Worm (Caenorhabditis elegans) whole organism, young adult: ENCODE measurements around the gene slc-46A.
A peak's percentile ranks its signal among the peaks of the same experiment; 100 is the strongest.

Source experiments
- B0261.1 ChIP-seq: sonication (generic microtip); optimal IDR thresholded peaks from 2 replicates; lab custom pipeline; 2016; ENCODE audit warnings: mild to moderate bottlenecking, missing genetic modification characterization, moderate library complexity, missing compliant biosample characterization
- B0336.3 ChIP-seq: fragments of 200-800 bp; sonication (Bioruptor generic); IDR thresholded peaks from 2 replicates; pipeline ENCODE4 v1.3.6; 2022; ENCODE audit warnings: missing genetic modification characterization, missing compliant biosample characterization
- F10E7.11 ChIP-seq: sonication (generic microtip); optimal IDR thresholded peaks from 2 replicates; lab custom pipeline; 2017; ENCODE audit warnings: mild to moderate bottlenecking, missing genetic modification characterization, moderate library complexity, missing compliant biosample characterization
- F22D6.2 ChIP-seq: sonication (generic microtip); optimal IDR thresholded peaks from 2 replicates; lab custom pipeline; 2016; ENCODE audit warnings: mild to moderate bottlenecking, missing genetic modification characterization, missing compliant biosample characterization
- F23B12.7 ChIP-seq: sonication (generic microtip); optimal IDR thresholded peaks from 2 replicates; lab custom pipeline; 2017; ENCODE audit warnings: missing genetic modification characterization, mild to moderate bottlenecking, missing compliant biosample characterization, antibody characterized with exemption, moderate library complexity; ENCODE audit not compliant: insufficient read depth
- F33H1.4 ChIP-seq: fragments of 200-800 bp; sonication (Bioruptor generic); IDR thresholded peaks from 2 replicates; pipeline ENCODE4 v1.3.6; 2022; ENCODE audit warnings: missing genetic modification reagents, missing genetic modification characterization, missing compliant biosample characterization
- K12H6.12 ChIP-seq: fragments of 200-800 bp; sonication (Bioruptor generic); optimal IDR thresholded peaks from 2 replicates; lab custom pipeline; 2018; ENCODE audit warnings: mild to moderate bottlenecking, missing genetic modification characterization, missing compliant biosample characterization
- Y56A3A.18 ChIP-seq: fragments of 200-800 bp; sonication (Bioruptor generic); IDR thresholded peaks from 2 replicates; pipeline ENCODE4 v1.3.6; 2022; ENCODE audit warnings: missing genetic modification reagents, missing genetic modification characterization, missing compliant biosample characterization
- ZK185.1 ChIP-seq: sonication (generic microtip); optimal IDR thresholded peaks from 2 replicates; lab custom pipeline; 2016; ENCODE audit warnings: mild to moderate bottlenecking, missing genetic modification characterization, missing compliant biosample characterization; ENCODE audit not compliant: poor library complexity, severe bottlenecking
- akir-1 ChIP-seq: fragments of 200-800 bp; sonication (Bioruptor generic); optimal IDR thresholded peaks from 2 replicates; lab custom pipeline; 2018; ENCODE audit warnings: mild to moderate bottlenecking, missing genetic modification characterization, moderate library complexity, missing compliant biosample characterization
- ama-1 ChIP-seq, 3 experiments: fragments of 150-350 bp in 1 of 3; sonication (generic microtip) in 2 of 3; optimal IDR thresholded peaks; 2 replicates each; lab custom pipeline; 2014 to 2018; ENCODE audit warnings: missing biosample characterization in 2 of 3, missing genetic modification characterization in 2 of 3, missing genetic modification reagents in 2 of 3
- atf-7 ChIP-seq: sonication (generic microtip); optimal IDR thresholded peaks from 2 replicates; lab custom pipeline; 2017; ENCODE audit warnings: mild to moderate bottlenecking, missing genetic modification characterization, missing compliant biosample characterization
- ceh-27 ChIP-seq: fragments of 200-800 bp; sonication (Bioruptor generic); optimal IDR thresholded peaks from 2 replicates; lab custom pipeline; 2018; ENCODE audit warnings: mild to moderate bottlenecking, missing genetic modification characterization, moderate library complexity, missing compliant biosample characterization
- ceh-40 ChIP-seq: fragments of 200-800 bp; sonication (Bioruptor generic); IDR thresholded peaks from 2 replicates; pipeline ENCODE4 v1.3.6; 2022; ENCODE audit warnings: missing genetic modification characterization, missing compliant biosample characterization
- die-1 ChIP-seq: sonication (generic microtip); optimal IDR thresholded peaks from 2 replicates; lab custom pipeline; 2016; ENCODE audit warnings: missing genotype, mild to moderate bottlenecking, missing genetic modification characterization, missing compliant biosample characterization
- dpff-1 ChIP-seq: sonication (generic microtip); optimal IDR thresholded peaks from 2 replicates; lab custom pipeline; 2017; ENCODE audit warnings: mild to moderate bottlenecking, missing genetic modification characterization, missing compliant biosample characterization
- hmg-1.2 ChIP-seq: fragments of 200-800 bp; sonication (Bioruptor generic); IDR thresholded peaks from 2 replicates; pipeline ENCODE4 v1.3.6; 2022; ENCODE audit warnings: missing genetic modification reagents, missing genetic modification characterization, missing compliant biosample characterization
- hmg-20 ChIP-seq: fragments of 200-800 bp; sonication (Bioruptor generic); IDR thresholded peaks from 2 replicates; pipeline ENCODE4 v1.3.6; 2022; ENCODE audit warnings: missing genetic modification reagents, missing genetic modification characterization, missing compliant biosample characterization
- let-607 ChIP-seq, 2 experiments: fragments of 200-800 bp in 1 of 2; sonication (Bioruptor generic) in 1 of 2; sonication (generic microtip) in 1 of 2; optimal IDR thresholded peaks; 2 replicates each; lab custom pipeline; 2016 to 2018; ENCODE audit warnings: mild to moderate bottlenecking in 2 of 2, missing compliant biosample characterization in 2 of 2, missing genetic modification characterization in 2 of 2, moderate library complexity in 2 of 2, missing genotype in 1 of 2
- lin-35 ChIP-seq, 3 experiments: fragments of 150-350 bp in 2 of 3; sonication (generic microtip) in 1 of 3; optimal IDR thresholded peaks; 2 replicates each; lab custom pipeline; 2014 to 2018; ENCODE audit warnings: missing biosample characterization in 3 of 3, missing genetic modification characterization in 3 of 3, missing genetic modification reagents in 3 of 3
- lsy-27 ChIP-seq: sonication (generic microtip); optimal IDR thresholded peaks from 2 replicates; lab custom pipeline; 2017; ENCODE audit warnings: missing genetic modification characterization, mild to moderate bottlenecking, missing compliant biosample characterization, antibody characterized with exemption, missing genotype, borderline replicate concordance; ENCODE audit not compliant: insufficient read depth
- madf-10 ChIP-seq: sonication (generic microtip); optimal IDR thresholded peaks from 2 replicates; lab custom pipeline; 2016; ENCODE audit warnings: mild to moderate bottlenecking, missing genetic modification characterization, missing compliant biosample characterization
- madf-3 ChIP-seq: fragments of 200-800 bp; sonication (Bioruptor generic); IDR thresholded peaks from 2 replicates; pipeline ENCODE4 v1.3.6; 2022; ENCODE audit warnings: missing genetic modification reagents, missing genetic modification characterization, missing compliant biosample characterization
- mcd-1 ChIP-seq: fragments of 200-800 bp; sonication (Bioruptor generic); IDR thresholded peaks from 2 replicates; pipeline ENCODE4 v1.3.6; 2022; ENCODE audit warnings: missing genetic modification reagents, missing genetic modification characterization, missing compliant biosample characterization
- nfyb-1 ChIP-seq: fragments of 200-800 bp; sonication (Bioruptor generic); IDR thresholded peaks from 2 replicates; pipeline ENCODE4 v1.3.6; 2022; ENCODE audit warnings: missing genetic modification reagents, missing genetic modification characterization, missing compliant biosample characterization
- nhr-120 ChIP-seq: fragments of 200-800 bp; sonication (Bioruptor generic); IDR thresholded peaks from 2 replicates; pipeline ENCODE4 v1.3.6; 2022; ENCODE audit warnings: missing genetic modification characterization, missing compliant biosample characterization
- nhr-80 ChIP-seq: sonication (generic microtip); optimal IDR thresholded peaks from 2 replicates; lab custom pipeline; 2016; ENCODE audit warnings: missing genetic modification characterization, missing compliant biosample characterization
- pha-4 ChIP-seq: fragments of 150-350 bp; sonication (generic microtip); optimal IDR thresholded peaks from 2 replicates; lab custom pipeline; 2014; ENCODE audit warnings: missing biosample characterization, missing genetic modification reagents, missing genetic modification characterization
- rcor-1 ChIP-seq: fragments of 200-800 bp; sonication (Bioruptor generic); IDR thresholded peaks from 2 replicates; pipeline ENCODE4 v1.3.6; 2022; ENCODE audit warnings: missing genetic modification reagents, missing genetic modification characterization, missing compliant biosample characterization
- rec-8 ChIP-seq, 2 experiments: sonication (generic microtip); optimal IDR thresholded peaks; 2 replicates each; lab custom pipeline; 2016; ENCODE audit warnings: mild to moderate bottlenecking in 2 of 2, missing genetic modification characterization in 2 of 2, missing genetic modification reagents in 2 of 2, missing genotype in 2 of 2, missing biosample characterization in 1 of 2, missing compliant biosample characterization in 1 of 2, moderate library complexity in 1 of 2
- repo-1 ChIP-seq: sonication (generic microtip); optimal IDR thresholded peaks from 2 replicates; lab custom pipeline; 2017; ENCODE audit warnings: mild to moderate bottlenecking, missing genetic modification characterization, missing compliant biosample characterization
- rpc-1 ChIP-seq, 2 experiments: fragments of 150-350 bp in 1 of 2; sonication (generic microtip) in 1 of 2; optimal IDR thresholded peaks; 2 replicates each; lab custom pipeline; 2014 to 2018; ENCODE audit warnings: missing biosample characterization in 1 of 2, missing genetic modification characterization in 1 of 2, missing genetic modification reagents in 1 of 2, missing genotype in 1 of 2
- snpc-1.1 ChIP-seq: sonication (generic microtip); optimal IDR thresholded peaks from 2 replicates; lab custom pipeline; 2017; ENCODE audit warnings: missing genetic modification characterization, mild to moderate bottlenecking, missing compliant biosample characterization, antibody characterized with exemption, moderate library complexity, missing genotype, missing genetic modification reagents; ENCODE audit not compliant: insufficient read depth
- snpc-1.3 ChIP-seq: sonication (generic microtip); optimal IDR thresholded peaks from 2 replicates; lab custom pipeline; 2017; ENCODE audit warnings: missing genetic modification characterization, mild to moderate bottlenecking, missing compliant biosample characterization, antibody characterized with exemption, moderate library complexity, missing genotype, missing genetic modification reagents; ENCODE audit not compliant: insufficient read depth
- snpc-3.4 ChIP-seq: sonication (generic microtip); optimal IDR thresholded peaks from 2 replicates; lab custom pipeline; 2017; ENCODE audit warnings: missing genetic modification characterization, mild to moderate bottlenecking, missing compliant biosample characterization, antibody characterized with exemption, moderate library complexity, missing genotype, missing genetic modification reagents
- snpc-4 ChIP-seq, 5 experiments: fragments of 150-350 bp in 1 of 5; sonication (generic microtip) in 4 of 5; optimal IDR thresholded peaks; 2 replicates each; lab custom pipeline; 2014 to 2018; ENCODE audit warnings: missing genetic modification characterization in 5 of 5, missing biosample characterization in 3 of 5, antibody characterized with exemption in 2 of 5, mild to moderate bottlenecking in 2 of 5, missing compliant biosample characterization in 2 of 5, missing genotype in 2 of 5, moderate library complexity in 2 of 5, missing genetic modification reagents in 1 of 5
- somi-1 ChIP-seq: fragments of 200-800 bp; sonication (Bioruptor generic); optimal IDR thresholded peaks from 2 replicates; lab custom pipeline; 2018; ENCODE audit warnings: mild to moderate bottlenecking, missing genetic modification characterization, missing compliant biosample characterization
- tlf-1 ChIP-seq: fragments of 200-800 bp; sonication (Bioruptor generic); optimal IDR thresholded peaks from 2 replicates; lab custom pipeline; 2018; ENCODE audit warnings: mild to moderate bottlenecking, missing genetic modification characterization, missing compliant biosample characterization
- ztf-25 ChIP-seq: fragments of 200-800 bp; sonication (Bioruptor generic); IDR thresholded peaks from 2 replicates; pipeline ENCODE4 v1.3.6; 2022; ENCODE audit warnings: missing genetic modification reagents, missing genetic modification characterization, missing compliant biosample characterization
- ztf-26 ChIP-seq: sonication (generic microtip); optimal IDR thresholded peaks from 2 replicates; lab custom pipeline; 2017; ENCODE audit warnings: missing genetic modification characterization, missing compliant biosample characterization
- ztf-3 ChIP-seq: fragments of 200-800 bp; sonication (Bioruptor generic); optimal IDR thresholded peaks from 2 replicates; lab custom pipeline; 2018; ENCODE audit warnings: mild to moderate bottlenecking, missing genetic modification characterization, missing compliant biosample characterization

The slc-46A gene

DNA sequence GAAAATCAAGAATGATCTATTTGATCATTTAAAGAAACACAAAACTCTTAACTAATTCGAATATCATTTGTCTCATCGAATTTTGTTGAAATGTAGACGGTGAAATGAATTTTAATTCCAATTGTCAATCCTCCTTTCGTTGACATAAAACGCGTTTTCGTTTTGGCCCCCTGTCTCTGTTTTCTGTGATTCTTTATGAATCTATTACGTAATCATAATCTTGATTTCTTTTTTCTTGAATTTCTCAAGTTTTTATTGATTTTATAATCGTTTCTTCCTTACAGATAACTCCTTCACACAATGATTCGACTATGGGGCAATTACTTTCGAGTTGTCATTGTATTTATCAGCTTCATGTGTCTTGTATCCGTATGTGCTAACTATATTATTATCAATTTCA, 13.1 kb downstream of the slc-46A start, which contains the start of gene Y4C6B.3:
Gene Y4C6B.3, plus strand, starts transcription at position 301 of the 400 bp plus-strand sequence.
- TF ChIP-seq somi-1 (GFP tag; lab: Kevin White, UChicago): no peak

DNA sequence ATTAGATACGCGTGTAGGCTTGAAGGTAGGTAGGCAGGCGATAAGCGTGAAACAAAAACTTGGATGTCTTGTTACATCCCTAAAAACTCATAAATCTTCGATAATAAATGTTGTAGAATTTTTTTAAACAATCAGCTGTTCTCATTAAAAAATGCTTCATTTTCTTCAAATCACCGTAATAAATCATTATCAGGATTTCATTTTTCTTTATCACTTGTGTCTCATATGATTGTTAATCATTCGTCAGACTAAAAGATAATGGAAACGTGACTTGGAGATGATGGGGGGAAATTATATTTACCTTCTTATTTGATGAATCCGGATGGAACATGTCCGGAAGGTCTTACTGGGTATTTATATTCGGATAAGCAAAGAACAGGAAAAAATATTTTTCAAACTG, 14.4 kb downstream of the slc-46A start:
- TF ChIP-seq pha-4 (no peak), mcd-1 (GFP tag; lab: Robert Waterston, UW) (no peak), ama-1 (optimal IDR thresholded peaks at IDR 0.05; lab: Kevin White, UChicago) (no peak), ama-1 (GFP tag; optimal IDR thresholded peaks at IDR 0.05; lab: Kevin White, UChicago) (no peak), somi-1 (GFP tag; lab: Kevin White, UChicago) (peak; percentile 4), ztf-3 (GFP tag; lab: Kevin White, UChicago) (no peak)

DNA sequence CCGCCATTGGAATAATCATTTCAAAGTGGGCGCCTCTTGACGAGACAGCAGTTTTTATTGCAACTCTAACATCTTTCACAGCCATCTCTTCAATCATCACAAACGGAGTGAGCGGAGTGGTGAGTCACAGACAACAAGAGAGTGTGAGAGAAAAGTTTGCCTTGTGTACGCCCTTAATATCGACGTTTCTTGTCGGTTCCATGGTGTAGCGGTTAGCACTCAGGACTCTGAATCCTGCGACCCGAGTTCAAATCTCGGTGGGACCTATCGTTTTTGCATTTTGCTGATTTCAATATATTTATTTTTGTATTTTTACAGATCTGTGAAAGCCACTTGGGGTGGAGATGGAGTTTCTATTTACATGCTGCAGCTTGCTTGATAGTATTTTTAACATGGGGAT, 15.5 kb downstream of the slc-46A start:
- TF ChIP-seq snpc-3.4 (tag; lab: Kevin White, UChicago) (peak; percentile 24), ztf-26 (peak; percentile 21), ztf-25 (no peak), rpc-1 (optimal IDR thresholded peaks at IDR 0.05; lab: Kevin White, UChicago) (peak; percentile 78), rpc-1 (tag; optimal IDR thresholded peaks at IDR 0.05; lab: Kevin White, UChicago) (peak; percentile 85), snpc-4 (GFP tag; optimal IDR thresholded peaks at IDR 0.05; lab: Kevin White, UChicago) (peak; percentile 77), snpc-4 (tag; optimal IDR thresholded peaks at IDR 0.05; lab: Kevin White, UChicago) (peak; percentile 46 to 93 (median 92)), lin-35 (GFP tag; optimal IDR thresholded peaks at IDR 0.05; lab: Kevin White, UChicago) (no peak), ZK185.1 (tag; lab: Kevin White, UChicago) (peak; percentile 87), madf-10 (peak; percentile 26), ztf-3 (GFP tag; lab: Kevin White, UChicago) (no peak), hmg-1.2 (peak; percentile 60), Y56A3A.18 (0 out of 2 replicates have a peak, but pooled peaks have one; percentile 51), snpc-1.3 (tag; lab: Kevin White, UChicago) (peak; percentile 77), F23B12.7 (tag; lab: Kevin White, UChicago) (peak; percentile 89), ceh-40 (GFP tag; lab: Robert Waterston, UW) (no peak), rcor-1 (peak; percentile 77), snpc-1.1 (peak; percentile 42), dpff-1 (tag; lab: Kevin White, UChicago) (no peak), tlf-1 (GFP tag; lab: Kevin White, UChicago) (peak; percentile 1), hmg-20 (no peak), F22D6.2 (no peak), atf-7 (tag; lab: Kevin White, UChicago) (no peak), let-607 (tag; optimal IDR thresholded peaks at IDR 0.05; lab: Kevin White, UChicago) (peak in 1 of 2 experiments; percentile 45), K12H6.12 (tag; lab: Kevin White, UChicago) (no peak), lsy-27 (tag; lab: Kevin White, UChicago) (peak; percentile 36), ceh-27 (GFP tag; lab: Kevin White, UChicago) (no peak), B0261.1 (tag; lab: Kevin White, UChicago) (peak; percentile 77), nhr-80 (tag; lab: Kevin White, UChicago) (peak; percentile 24), madf-3 (GFP tag; lab: Robert Waterston, UW) (no peak), F10E7.11 (tag; lab: Kevin White, UChicago) (no peak), repo-1 (tag; lab: Kevin White, UChicago) (peak; percentile 35), die-1 (tag; lab: Kevin White, UChicago) (peak; percentile 60), akir-1 (GFP tag; lab: Kevin White, UChicago) (no peak), F33H1.4 (GFP tag; lab: Robert Waterston, UW) (peak; percentile 17), B0336.3 (GFP tag; lab: Robert Waterston, UW) (no peak), rec-8 (tag; optimal IDR thresholded peaks at IDR 0.05; lab: Kevin White, UChicago) (peak in 1 of 2 experiments; percentile 18), nhr-120 (no peak), nfyb-1 (GFP tag; lab: Robert Waterston, UW) (peak; percentile 77)
